Fruit fly (Drosophila melanogaster) whole organism, embryonic: ENCODE data around the gene PK2-R2.

Experiments
- Abd-B ChIP-seq: fragments of 200-800 bp; sonication (Bioruptor generic); optimal IDR thresholded peaks from 2 replicates; lab custom pipeline; 2018; ENCODE audit warnings: missing biosample characterization, mild to moderate bottlenecking, missing genetic modification characterization, moderate library complexity
- Antp ChIP-seq: fragments of 200-800 bp; sonication (Bioruptor generic); optimal IDR thresholded peaks from 3 replicates; lab custom pipeline; 2016; ENCODE audit warnings: missing biosample characterization, missing genetic modification characterization
- Awh ChIP-seq: fragments of 200-800 bp; sonication (Bioruptor generic); IDR thresholded peaks from 2 replicates; pipeline ENCODE4, ENCODE4 v1.3.6; 2022; ENCODE audit warnings: missing biosample characterization, missing genetic modification characterization
- BEAF-32 ChIP-seq: fragments of 200-800 bp; sonication (Bioruptor generic); optimal IDR thresholded peaks from 3 replicates; lab custom pipeline; 2017; ENCODE audit warnings: missing biosample characterization, missing genetic modification characterization, mild to moderate bottlenecking, moderate library complexity, missing genetic modification reagents
- CG11247 ChIP-seq: fragments of 200-800 bp; sonication (Bioruptor generic); IDR thresholded peaks from 2 replicates; pipeline ENCODE4 v1.3.6; 2022; ENCODE audit warnings: missing biosample characterization, missing genetic modification characterization
- CG1529 ChIP-seq: fragments of 200-800 bp; sonication (Bioruptor generic); optimal IDR thresholded peaks from 3 replicates; lab custom pipeline; 2018; ENCODE audit warnings: missing biosample characterization, missing genetic modification characterization
- CG17612 ChIP-seq: fragments of 200-800 bp; sonication (Bioruptor generic); IDR thresholded peaks from 2 replicates; pipeline ENCODE4 v1.3.6; 2022; ENCODE audit warnings: missing biosample characterization, missing genetic modification characterization
- CG2678 ChIP-seq: fragments of 200-800 bp; sonication (Bioruptor generic); optimal IDR thresholded peaks from 3 replicates; lab custom pipeline; 2019; ENCODE audit warnings: missing biosample characterization, mild to moderate bottlenecking, missing genetic modification characterization, moderate library complexity
- CG2875 ChIP-seq: fragments of 200-800 bp; sonication (Bioruptor generic); optimal IDR thresholded peaks from 2 replicates; lab custom pipeline; 2017; ENCODE audit warnings: missing biosample characterization, mild to moderate bottlenecking, missing genetic modification characterization, missing genetic modification reagents
- CG32532 ChIP-seq: fragments of 200-800 bp; sonication (Bioruptor generic); IDR thresholded peaks from 2 replicates; pipeline ENCODE4 v1.3.6; 2022; ENCODE audit warnings: missing biosample characterization, missing genetic modification characterization
- CG32767 ChIP-seq: fragments of 200-800 bp; sonication (Bioruptor generic); IDR thresholded peaks from 2 replicates; pipeline ENCODE4 v1.3.6; 2022; ENCODE audit warnings: missing biosample characterization, missing genetic modification characterization
- CG34224 ChIP-seq: fragments of 200-800 bp; sonication (Bioruptor generic); IDR thresholded peaks from 3 replicates; pipeline ENCODE4 v1.3.6; 2022; ENCODE audit warnings: missing biosample characterization, missing genetic modification characterization; ENCODE audit not compliant: partially characterized antibody
- CG3838 ChIP-seq: fragments of 200-800 bp; sonication (Bioruptor generic); optimal IDR thresholded peaks from 3 replicates; lab custom pipeline; 2016; ENCODE audit warnings: missing biosample characterization, missing genetic modification characterization
- CG4730 ChIP-seq: fragments of 200-800 bp; sonication (Bioruptor generic); IDR thresholded peaks from 2 replicates; pipeline ENCODE4 v1.3.6; 2022; ENCODE audit warnings: missing biosample characterization, missing genetic modification characterization
- CG4854 ChIP-seq: fragments of 200-800 bp; sonication (Bioruptor generic); optimal IDR thresholded peaks from 2 replicates; lab custom pipeline; 2016; ENCODE audit warnings: missing biosample characterization, missing genetic modification characterization, inconsistent platforms
- CG6854 ChIP-seq: fragments of 200-800 bp; sonication (Bioruptor generic); optimal IDR thresholded peaks from 3 replicates; lab custom pipeline; 2017; ENCODE audit warnings: missing biosample characterization, mild to moderate bottlenecking, missing genetic modification characterization
- CG7357 ChIP-seq: fragments of 200-800 bp; sonication (Bioruptor generic); IDR thresholded peaks from 3 replicates; pipeline ENCODE4 v1.3.6; 2022; ENCODE audit warnings: missing biosample characterization, missing genetic modification characterization
- CG7372 ChIP-seq: fragments of 200-800 bp; sonication (Bioruptor generic); IDR thresholded peaks from 2 replicates; pipeline ENCODE4 v1.3.6; 2022; ENCODE audit warnings: missing biosample characterization, missing genetic modification characterization
- CG7556 ChIP-seq: fragments of 200-800 bp; sonication (Bioruptor generic); optimal IDR thresholded peaks from 2 replicates; lab custom pipeline; 2017; ENCODE audit warnings: missing biosample characterization, mild to moderate bottlenecking, missing genetic modification characterization
- CG7839 ChIP-seq: fragments of 200-800 bp; sonication (Bioruptor generic); optimal IDR thresholded peaks from 3 replicates; lab custom pipeline; 2018; ENCODE audit warnings: missing biosample characterization, mild to moderate bottlenecking, missing genetic modification characterization, moderate library complexity
- CG9437 ChIP-seq: fragments of 200-800 bp; sonication (Bioruptor generic); optimal IDR thresholded peaks from 2 replicates; lab custom pipeline; 2018; ENCODE audit warnings: missing biosample characterization, mild to moderate bottlenecking, missing genetic modification characterization
- CG9727 ChIP-seq: fragments of 200-800 bp; sonication (Bioruptor generic); optimal IDR thresholded peaks from 3 replicates; lab custom pipeline; 2017; ENCODE audit warnings: missing biosample characterization, mild to moderate bottlenecking, missing genetic modification characterization
- E2f2 ChIP-seq: fragments of 200-800 bp; sonication (Bioruptor generic); IDR thresholded peaks from 2 replicates; pipeline ENCODE4 v1.3.6; 2022; ENCODE audit warnings: missing biosample characterization, missing genetic modification characterization
- Ets97D ChIP-seq: fragments of 200-800 bp; sonication (Bioruptor generic); optimal IDR thresholded peaks from 3 replicates; lab custom pipeline; 2016; ENCODE audit warnings: missing biosample characterization, missing genetic modification characterization
- Fer2 ChIP-seq: fragments of 200-800 bp; sonication (Bioruptor generic); optimal IDR thresholded peaks from 2 replicates; lab custom pipeline; 2018; ENCODE audit warnings: missing biosample characterization, mild to moderate bottlenecking, missing genetic modification characterization, moderate library complexity
- H15 ChIP-seq: fragments of 200-800 bp; sonication (Bioruptor generic); IDR thresholded peaks from 3 replicates; pipeline ENCODE4 v1.3.6; 2022; ENCODE audit warnings: missing biosample characterization, missing genetic modification characterization
- Hand ChIP-seq: fragments of 200-800 bp; sonication (Bioruptor generic); optimal IDR thresholded peaks from 2 replicates; lab custom pipeline; 2017; ENCODE audit warnings: mild to moderate bottlenecking, missing biosample characterization, missing genetic modification reagents, missing genetic modification characterization
- HmgZ ChIP-seq: fragments of 200-800 bp; sonication (Bioruptor generic); optimal IDR thresholded peaks from 2 replicates; lab custom pipeline; 2018; ENCODE audit warnings: missing biosample characterization, mild to moderate bottlenecking, missing genetic modification characterization
- Hsf ChIP-seq: fragments of 200-800 bp; sonication (Bioruptor generic); optimal IDR thresholded peaks from 3 replicates; lab custom pipeline; 2016; ENCODE audit warnings: missing biosample characterization, missing genetic modification characterization
- MESR4 ChIP-seq: fragments of 200-800 bp; sonication (Bioruptor generic); optimal IDR thresholded peaks from 2 replicates; lab custom pipeline; 2018; ENCODE audit warnings: missing biosample characterization, mild to moderate bottlenecking, missing genetic modification characterization, moderate library complexity
- NFAT ChIP-seq: fragments of 200-800 bp; sonication (Bioruptor generic); IDR thresholded peaks from 2 replicates; pipeline ENCODE4 v1.3.6; 2022; ENCODE audit warnings: missing biosample characterization, missing genetic modification characterization
- NK7.1 ChIP-seq: fragments of 200-800 bp; sonication (Bioruptor generic); optimal IDR thresholded peaks from 3 replicates; lab custom pipeline; 2016; ENCODE audit warnings: missing biosample characterization, missing genetic modification characterization
- Six4 ChIP-seq: fragments of 200-800 bp; sonication (Bioruptor generic); optimal IDR thresholded peaks from 2 replicates; lab custom pipeline; 2016; ENCODE audit warnings: missing biosample characterization, missing genetic modification characterization
- ab ChIP-seq: fragments of 200-800 bp; sonication (Bioruptor generic); optimal IDR thresholded peaks from 2 replicates; lab custom pipeline; 2016; ENCODE audit warnings: missing biosample characterization, missing genetic modification characterization
- btn ChIP-seq: fragments of 200-800 bp; sonication (Bioruptor generic); optimal IDR thresholded peaks from 2 replicates; lab custom pipeline; 2016; ENCODE audit warnings: missing biosample characterization, missing genetic modification characterization
- caup ChIP-seq: fragments of 200-800 bp; sonication (Bioruptor generic); optimal IDR thresholded peaks from 3 replicates; lab custom pipeline; 2017; ENCODE audit warnings: missing biosample characterization, mild to moderate bottlenecking, missing genetic modification characterization, moderate library complexity; ENCODE audit not compliant: severe bottlenecking
- croc ChIP-seq: fragments of 200-800 bp; sonication (Bioruptor generic); conservative IDR thresholded peaks from 3 replicates; pipeline ENCODE4 v1.3.6; 2022; ENCODE audit warnings: missing biosample characterization, missing genetic modification characterization
- crp ChIP-seq, 2 experiments: fragments of 200-800 bp; sonication (Bioruptor generic); optimal IDR thresholded peaks; 2 replicates in 1 of 2; 3 replicates in 1 of 2; lab custom pipeline; 2017; ENCODE audit warnings: missing biosample characterization in 2 of 2, missing genetic modification characterization in 2 of 2, mild to moderate bottlenecking in 1 of 2, moderate library complexity in 1 of 2
- dimm ChIP-seq: fragments of 200-800 bp; sonication (Bioruptor generic); IDR thresholded peaks from 2 replicates; pipeline ENCODE4 v1.3.6; 2022; ENCODE audit warnings: missing biosample characterization, missing genetic modification characterization
- exex ChIP-seq: fragments of 200-800 bp; sonication (Bioruptor generic); optimal IDR thresholded peaks from 4 replicates; lab custom pipeline; 2018; ENCODE audit warnings: missing biosample characterization, mild to moderate bottlenecking, missing genetic modification characterization, moderate library complexity
- lmd ChIP-seq: fragments of 200-800 bp; sonication (Bioruptor generic); IDR thresholded peaks from 2 replicates; pipeline ENCODE4 v1.3.6; 2022; ENCODE audit warnings: missing biosample characterization, missing genetic modification characterization
- lov ChIP-seq, 2 experiments: fragments of 200-800 bp in 1 of 2; fragments of >200 bp in 1 of 2; sonication (Bioruptor generic) in 1 of 2; IDR thresholded peaks in 1 of 2; optimal IDR thresholded peaks in 1 of 2; 2 replicates in 1 of 2; 3 replicates in 1 of 2; pipeline versions ENCODE4 v1.3.6 to Lab custom; 2017 to 2022; ENCODE audit warnings: missing biosample characterization in 1 of 2, missing genetic modification characterization in 1 of 2
- prd ChIP-seq, 3 experiments: fragments of >200 bp in 2 of 3; fragments of 200-800 bp in 1 of 3; sonication (Bioruptor generic) in 1 of 3; optimal IDR thresholded peaks in 2 of 3; IDR thresholded peaks in 1 of 3; 2 replicates in 2 of 3; 3 replicates in 1 of 3; pipeline versions ENCODE4 v1.3.6 to Lab custom; 2017 to 2022; ENCODE audit warnings: missing biosample characterization in 1 of 3, missing genetic modification characterization in 1 of 3
- salm ChIP-seq: fragments of 200-800 bp; sonication (Bioruptor generic); optimal IDR thresholded peaks from 2 replicates; lab custom pipeline; 2018; ENCODE audit warnings: missing biosample characterization, mild to moderate bottlenecking, missing genetic modification characterization
- slbo ChIP-seq: fragments of 200-800 bp; sonication (Bioruptor generic); IDR thresholded peaks from 2 replicates; pipeline ENCODE4 v1.3.6; 2022; ENCODE audit warnings: missing biosample characterization, missing genetic modification characterization
- tap ChIP-seq: fragments of 200-800 bp; optimal IDR thresholded peaks from 3 replicates; lab custom pipeline; 2019; ENCODE audit warnings: missing biosample characterization, mild to moderate bottlenecking, missing genetic modification characterization, moderate library complexity
- tin ChIP-seq: fragments of 200-800 bp; sonication (Bioruptor generic); optimal IDR thresholded peaks from 3 replicates; lab custom pipeline; 2016; ENCODE audit warnings: missing biosample characterization, missing genetic modification characterization
- ttk ChIP-seq: fragments of 200-800 bp; sonication (Bioruptor generic); IDR thresholded peaks from 2 replicates; pipeline ENCODE4 v2.1.2; 2022; ENCODE audit warnings: missing biosample characterization, missing genetic modification characterization

The PK2-R2 gene

dm6 chr3R:13382656-13383142 lies 48.7 kb upstream of the PK2-R2 start (continued):
- TF ChIP-seq ttk (GFP tag; lab: Robert Waterston, UW) (no peak), salm (no peak), CG4730 (GFP tag; lab: Robert Waterston, UW) (no peak), Awh (no peak), CG7839 (no peak), NFAT (peak; percentile 34; the same call in 1 of the 2 replicates), CG2875 (GFP tag; lab: Kevin White, UChicago) (no peak), slbo (GFP tag; lab: Robert Waterston, UW) (peak; percentile 58), MESR4 (peak; percentile 16), CG7357 (no peak), dimm (no peak), tin (no peak), crp (GFP tag; optimal IDR thresholded peaks at IDR 0.05; lab: Kevin White, UChicago) (peak; percentile 7 to 70), CG32767 (peak; percentile 45; the same call in 1 of the 2 replicates), CG7556 (GFP tag; lab: Kevin White, UChicago) (no peak), CG6854 (GFP tag; lab: Kevin White, UChicago) (peak; percentile 7)

DNA sequence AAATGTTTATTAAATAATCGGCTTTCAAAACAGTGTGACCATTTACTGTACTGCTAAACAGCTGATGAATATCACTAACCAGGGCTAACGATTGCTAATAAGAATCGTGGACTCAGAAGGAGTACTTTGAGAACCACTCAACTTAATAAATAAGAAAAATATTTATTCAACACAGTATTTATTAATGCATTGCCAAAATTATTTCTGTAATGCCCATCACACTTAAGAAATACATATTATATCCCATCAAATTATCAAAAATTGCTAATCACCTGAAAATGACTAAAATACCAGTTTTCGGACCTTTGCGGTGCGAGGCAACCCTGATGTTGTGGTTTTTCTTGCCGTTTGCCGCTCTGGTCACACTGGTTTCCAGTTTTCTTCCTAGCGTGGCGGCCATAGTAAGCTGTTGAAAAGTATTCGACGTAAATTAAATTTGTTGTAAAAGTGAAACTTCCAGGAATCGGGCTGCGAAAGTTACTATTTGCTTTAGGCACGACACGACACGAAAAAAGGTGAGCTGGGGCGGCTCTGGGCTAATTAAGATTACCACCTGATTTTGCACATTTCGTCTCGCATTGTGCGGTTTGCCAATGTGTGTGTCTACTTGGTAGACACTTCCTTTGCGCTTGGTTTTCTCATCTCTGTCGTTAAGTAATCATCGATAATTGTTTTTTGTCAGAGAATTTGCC lies 47.9 kb upstream of the PK2-R2 start, which contains the start of the genes mRpS21 and Droj2:
Gene mRpS21 (minus strand): TSS at position 66 of the 692 bp plus-strand sequence.
Gene Droj2 (plus strand): TSS at position 363 of the 692 bp plus-strand sequence.
- no peak for TF ChIP-seq Hand (GFP tag; lab: Kevin White, UChicago)
- no peak for TF ChIP-seq CG34224 (GFP tag; lab: Robert Waterston, UW)
- TF ChIP-seq CG17612, result no peak
- TF ChIP-seq CG11247 (GFP tag; lab: Robert Waterston, UW), result 0 out of 2 replicates have a peak, but pooled peaks have one; percentile 28
- TF ChIP-seq CG1529 (GFP tag; lab: Kevin White, UChicago), result no peak
- peak; percentile 6 for TF ChIP-seq NK7.1 (GFP tag; lab: Kevin White, UChicago)
- peak; percentile 52; the same call in 1 of the 2 replicates for TF ChIP-seq lmd
- TF ChIP-seq CG3838, result peak; percentile 8
- TF ChIP-seq CG4854 (GFP tag; lab: Kevin White, UChicago), result no peak
- peak; percentile 20 for TF ChIP-seq CG9437 (GFP tag; lab: Kevin White, UChicago)
- TF ChIP-seq Abd-B (GFP tag; lab: Kevin White, UChicago), result peak; percentile 52
- peak; percentile 34 for TF ChIP-seq Fer2
- TF ChIP-seq H15 (GFP tag; lab: Robert Waterston, UW), result 0 out of 3 replicates have a peak, but pooled peaks have one; percentile 27
- peak; percentile 50 for TF ChIP-seq Six4 (GFP tag; lab: Kevin White, UChicago)
- TF ChIP-seq BEAF-32 (GFP tag; lab: Kevin White, UChicago), result peak; percentile 65
- TF ChIP-seq Hsf (GFP tag; lab: Kevin White, UChicago), result peak; percentile 34
- TF ChIP-seq tap, result no peak
- no peak for TF ChIP-seq lov (optimal IDR thresholded peaks at IDR 0.05; lab: Kevin White, UChicago)
- no peak for TF ChIP-seq lov (GFP tag; IDR thresholded peaks at IDR 0.05; lab: Robert Waterston, UW)
- TF ChIP-seq exex (tag; lab: Kevin White, UChicago), result peak; percentile 40
- TF ChIP-seq btn (GFP tag; lab: Kevin White, UChicago), result no peak
- TF ChIP-seq croc (GFP tag; lab: Robert Waterston, UW), result peak; percentile 17; the same call in 1 of the 3 replicates
- TF ChIP-seq Awh, result no peak
- TF ChIP-seq CG2678 (tag; lab: Kevin White, UChicago), result peak; percentile 65
- TF ChIP-seq ab (GFP tag; lab: Kevin White, UChicago), result peak; percentile 25
- TF ChIP-seq Ets97D (GFP tag; lab: Kevin White, UChicago), result peak; percentile 82
- TF ChIP-seq E2f2 (GFP tag; lab: Robert Waterston, UW), result peak; percentile 42; the same call in 1 of the 2 replicates
- 0 out of 2 replicates have a peak, but pooled peaks have one; percentile 29 for TF ChIP-seq CG7372 (GFP tag; lab: Robert Waterston, UW)
- TF ChIP-seq CG32532 (GFP tag; lab: Robert Waterston, UW), result peak; percentile 49; the same call in 1 of the 2 replicates
- TF ChIP-seq Antp (GFP tag; lab: Kevin White, UChicago), result peak; percentile 26
- peak; percentile 40 for TF ChIP-seq CG9727 (GFP tag; lab: Kevin White, UChicago)
- peak; percentile 66 for TF ChIP-seq HmgZ
- no peak for TF ChIP-seq prd (optimal IDR thresholded peaks at IDR 0.05; lab: Kevin White, UChicago)
- TF ChIP-seq prd (GFP tag; IDR thresholded peaks at IDR 0.05; lab: Robert Waterston, UW), result peak; percentile 61
- TF ChIP-seq caup, result peak; percentile 19
